Worm (Caenorhabditis elegans): ENCODE results near the gene C25F9.5.

DNA sequence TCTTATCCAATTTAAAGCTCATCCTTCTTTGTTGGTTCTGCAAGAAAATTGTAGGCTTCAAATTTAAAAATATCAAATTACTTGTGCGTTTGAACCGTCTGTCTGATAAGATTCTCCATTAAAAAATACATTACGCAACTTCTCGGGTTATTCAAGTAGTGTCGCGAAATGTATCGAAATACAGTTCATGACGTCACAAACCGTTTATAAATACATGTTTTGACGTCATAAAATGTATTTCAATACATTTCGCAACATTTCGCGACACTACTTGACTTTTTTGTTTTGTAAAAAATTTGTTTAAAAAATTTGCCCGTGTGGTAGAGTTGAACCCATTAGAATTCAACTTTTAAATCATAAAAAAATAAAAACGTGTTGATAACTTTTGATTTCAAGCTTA lies 32.9 kb upstream of the C25F9.5 start:
- TF ChIP-seq snpc-4 (tag; optimal IDR thresholded peaks at IDR 0.05) = no peak
- no peak for TF ChIP-seq lsy-2 (tag; optimal IDR thresholded peaks at IDR 0.05)
- no peak for TF ChIP-seq unc-62 (GFP tag; optimal IDR thresholded peaks at IDR 0.05)

Data from whole organism, mixed stage, embryonic.